Worm (Caenorhabditis elegans) whole organism, late embryonic: Measurements from ENCODE around the gene K08D9.4.
A peak's percentile ranks its signal among the peaks of the same experiment; 100 is the strongest.

Experiments
- T23F11.4 ChIP-seq: fragments of 200-800 bp; sonication (Bioruptor generic); optimal IDR thresholded peaks from 2 replicates; lab custom pipeline; 2018; ENCODE audit warnings: mild to moderate bottlenecking, missing genetic modification characterization, missing compliant biosample characterization
- Y22D7AL.16 ChIP-seq: sonication (generic microtip); optimal IDR thresholded peaks from 2 replicates; lab custom pipeline; 2016; ENCODE audit warnings: missing genetic modification characterization, missing compliant biosample characterization
- ahr-1 ChIP-seq: sonication (generic microtip); optimal IDR thresholded peaks from 2 replicates; lab custom pipeline; 2016; ENCODE audit warnings: missing genetic modification characterization, missing compliant biosample characterization
- ceh-30 ChIP-seq: fragments of 150-350 bp; optimal IDR thresholded peaks from 2 replicates; lab custom pipeline; 2014; ENCODE audit warnings: missing biosample characterization, missing genetic modification characterization
- ceh-31 ChIP-seq: sonication (generic microtip); optimal IDR thresholded peaks from 2 replicates; lab custom pipeline; 2016; ENCODE audit warnings: missing genetic modification characterization, missing compliant biosample characterization
- ceh-34 ChIP-seq: sonication (generic microtip); optimal IDR thresholded peaks from 2 replicates; lab custom pipeline; 2016; ENCODE audit warnings: mild to moderate bottlenecking, missing genetic modification characterization, missing compliant biosample characterization
- ceh-48 ChIP-seq: sonication (generic microtip); optimal IDR thresholded peaks from 2 replicates; lab custom pipeline; 2016; ENCODE audit warnings: missing genetic modification characterization, inconsistent platforms, missing compliant biosample characterization
- eyg-1 ChIP-seq: sonication (generic microtip); optimal IDR thresholded peaks from 2 replicates; lab custom pipeline; 2016; ENCODE audit warnings: missing genotype, missing genetic modification characterization, missing compliant biosample characterization
- fkh-10 ChIP-seq: fragments of 150-350 bp; optimal IDR thresholded peaks from 2 replicates; lab custom pipeline; 2014; ENCODE audit warnings: missing biosample characterization, missing genetic modification reagents, missing genetic modification characterization
- nfya-1 ChIP-seq: sonication (generic microtip); optimal IDR thresholded peaks from 2 replicates; lab custom pipeline; 2017; ENCODE audit warnings: missing genetic modification characterization, mild to moderate bottlenecking, missing compliant biosample characterization, antibody characterized with exemption, moderate library complexity
- nhr-11 ChIP-seq: fragments of 150-350 bp; optimal IDR thresholded peaks from 2 replicates; lab custom pipeline; 2014; ENCODE audit warnings: missing biosample characterization, missing genetic modification characterization
- pat-9 ChIP-seq: fragments of 200-800 bp; sonication (Bioruptor generic); optimal IDR thresholded peaks from 2 replicates; lab custom pipeline; 2018; ENCODE audit warnings: mild to moderate bottlenecking, missing genetic modification characterization, moderate library complexity, missing compliant biosample characterization
- pax-1 ChIP-seq: fragments of 150-350 bp; optimal IDR thresholded peaks from 2 replicates; lab custom pipeline; 2014; ENCODE audit warnings: missing biosample characterization, missing genetic modification characterization
- pros-1 ChIP-seq: fragments of 150-350 bp; optimal IDR thresholded peaks from 2 replicates; lab custom pipeline; 2014; ENCODE audit warnings: missing biosample characterization, missing genetic modification reagents, missing genetic modification characterization
- ref-2 ChIP-seq: sonication (generic microtip); optimal IDR thresholded peaks from 2 replicates; lab custom pipeline; 2016; ENCODE audit warnings: missing genetic modification characterization, missing compliant biosample characterization
- rnt-1 ChIP-seq: sonication (generic microtip); optimal IDR thresholded peaks from 2 replicates; lab custom pipeline; 2016; ENCODE audit warnings: missing genetic modification characterization, missing compliant biosample characterization
- sdc-2 ChIP-seq: sonication (generic microtip); optimal IDR thresholded peaks from 2 replicates; lab custom pipeline; 2016; ENCODE audit warnings: missing genotype, missing genetic modification characterization, missing compliant biosample characterization
- sox-4 ChIP-seq: sonication (generic microtip); optimal IDR thresholded peaks from 2 replicates; lab custom pipeline; 2017; ENCODE audit warnings: mild to moderate bottlenecking, missing genetic modification characterization, inconsistent platforms, missing compliant biosample characterization
- unc-42 ChIP-seq: sonication (generic microtip); optimal IDR thresholded peaks from 2 replicates; lab custom pipeline; 2016; ENCODE audit warnings: missing genotype, missing genetic modification characterization, missing compliant biosample characterization

Gene K08D9.4

ce11 chrV:3155072-3155471 lies 45.2 kb downstream of the K08D9.4 start, which contains the start of gene srab-7:
Gene srab-7 (minus strand): TSS chrV:3155172.
- no peak for TF ChIP-seq unc-42 (tag; lab: Kevin White, UChicago)
- no peak for TF ChIP-seq Y22D7AL.16 (tag; lab: Kevin White, UChicago)

- TF ChIP-seq rnt-1 (no peak), pros-1 (tag; lab: Kevin White, UChicago) (no peak), T23F11.4 (GFP tag; lab: Kevin White, UChicago) (no peak), ceh-30 (tag; lab: Kevin White, UChicago) (no peak), nhr-11 (tag; lab: Kevin White, UChicago) (no peak), fkh-10 (GFP tag; lab: Kevin White, UChicago) (no peak), nfya-1 (tag; lab: Kevin White, UChicago) (no peak), sox-4 (tag; lab: Kevin White, UChicago) (no peak), unc-42 (tag; lab: Kevin White, UChicago) (no peak)
- TF ChIP-seq, all 69 proteins: peak for 0
Observed at ce11 chrV:3151862-3152261, 48.4 kb downstream of the K08D9.4 start, which contains the start of gene srab-6. Gene srab-6 (minus strand): TSS chrV:3151962.

- TF ChIP-seq ahr-1 (tag; lab: Kevin White, UChicago) = no peak
- peak; percentile 29 for TF ChIP-seq ceh-34 (tag; lab: Kevin White, UChicago)
- no peak for TF ChIP-seq pax-1 (tag; lab: Kevin White, UChicago)
- no peak for TF ChIP-seq pat-9 (tag; lab: Kevin White, UChicago)
- peak; percentile 22 for TF ChIP-seq ref-2 (tag; lab: Kevin White, UChicago)
- TF ChIP-seq eyg-1 = no peak
- TF ChIP-seq ceh-48 (tag; lab: Kevin White, UChicago) = no peak
- TF ChIP-seq ceh-31 (tag; lab: Kevin White, UChicago) = peak; percentile 9
- peak; percentile 6 for TF ChIP-seq sdc-2
- no peak for TF ChIP-seq Y22D7AL.16 (tag; lab: Kevin White, UChicago)
Observed at ce11 chrV:3149910-3150428, 50.3 kb downstream of the K08D9.4 start.
